Fruit fly (Drosophila melanogaster): Measurements from ENCODE around the gene dl.

The dl gene

DNA sequence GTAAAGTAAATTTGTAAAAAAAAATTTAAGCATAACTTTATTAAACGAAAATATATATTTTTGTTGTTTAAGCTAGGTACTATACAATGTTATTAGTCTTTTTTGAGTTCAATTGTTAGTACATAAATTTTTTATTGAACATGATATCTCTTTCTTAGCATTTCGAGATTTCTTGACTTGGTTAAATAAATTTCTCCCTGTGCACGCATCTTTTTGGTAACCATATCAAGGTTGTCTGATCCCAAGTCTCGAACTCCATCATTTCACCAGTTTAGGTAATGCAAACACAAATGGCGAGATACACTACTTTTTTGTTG lies 18.8 kb downstream of the dl start (continued):
- TF ChIP-seq CG8290 (GFP tag; optimal IDR thresholded peaks at IDR 0.05) (no peak), CG8290 (tag; optimal IDR thresholded peaks at IDR 0.05) (no peak), CG15696 (tag; optimal IDR thresholded peaks at IDR 0.05) (no peak), Adf1 (GFP tag; IDR thresholded peaks at IDR 0.05) (no peak), chm (GFP tag; IDR thresholded peaks at IDR 0.05) (no peak), so (GFP tag; IDR thresholded peaks at IDR 0.05) (no peak), crp (GFP tag; optimal IDR thresholded peaks at IDR 0.05) (no peak), ken (GFP tag; IDR thresholded peaks at IDR 0.05) (no peak), Ssrp (tag; optimal IDR thresholded peaks at IDR 0.05) (no peak), CG1832 (GFP tag; optimal IDR thresholded peaks at IDR 0.05) (no peak), br (optimal IDR thresholded peaks at IDR 0.05) (no peak), ab (GFP tag; optimal IDR thresholded peaks at IDR 0.05) (no peak), gsb (GFP tag; IDR thresholded peaks at IDR 0.05) (no peak), Pdp1 (GFP tag; optimal IDR thresholded peaks at IDR 0.05) (no peak), CG1233 (GFP tag; optimal IDR thresholded peaks at IDR 0.05) (no peak), Mrtf (GFP tag; IDR thresholded peaks at IDR 0.05) (no peak), CG3407 (GFP tag; optimal IDR thresholded peaks at IDR 0.05) (no peak), NC2β (GFP tag; optimal IDR thresholded peaks at IDR 0.05) (no peak), Elba2 (GFP tag; optimal IDR thresholded peaks at IDR 0.05) (no peak), al (GFP tag; IDR thresholded peaks at IDR 0.05) (no peak), CG17829 (tag; optimal IDR thresholded peaks at IDR 0.05) (no peak), Myb (GFP tag; optimal IDR thresholded peaks at IDR 0.05) (no peak), TFAM (GFP tag; optimal IDR thresholded peaks at IDR 0.05) (no peak), sisA (GFP tag; IDR thresholded peaks at IDR 0.05) (no peak; the same call in 1 of the 2 replicates), sug (tag; optimal IDR thresholded peaks at IDR 0.05) (no peak), gfzf (GFP tag; optimal IDR thresholded peaks at IDR 0.05) (no peak), CG10321 (GFP tag; IDR thresholded peaks at IDR 0.05) (no peak), CG4820 (GFP tag; optimal IDR thresholded peaks at IDR 0.05) (no peak), gcm (GFP tag; optimal IDR thresholded peaks at IDR 0.05) (no peak), slp2 (GFP tag; optimal IDR thresholded peaks at IDR 0.05) (no peak), scrt (GFP tag; optimal IDR thresholded peaks at IDR 0.05) (no peak), otp (GFP tag; IDR thresholded peaks at IDR 0.05) (no peak), crol (GFP tag; IDR thresholded peaks at IDR 0.05) (no peak), chif (GFP tag; optimal IDR thresholded peaks at IDR 0.05) (no peak), sens (GFP tag) (peak; percentile 79), CG7928 (GFP tag; optimal IDR thresholded peaks at IDR 0.05) (no peak), phol (tag; optimal IDR thresholded peaks at IDR 0.05) (no peak), cwo (GFP tag; optimal IDR thresholded peaks at IDR 0.05) (no peak), HHEX (GFP tag; optimal IDR thresholded peaks at IDR 0.05) (no peak), esg (GFP tag; conservative IDR thresholded peaks at IDR 0.05) (peak; percentile 55), crc (GFP tag; optimal IDR thresholded peaks at IDR 0.05) (no peak), run (tag; optimal IDR thresholded peaks at IDR 0.05) (peak; percentile 20), sima (GFP tag; optimal IDR thresholded peaks at IDR 0.05) (no peak), CG7839 (tag; optimal IDR thresholded peaks at IDR 0.05) (no peak), MESR4 (GFP tag; optimal IDR thresholded peaks at IDR 0.05) (no peak), CG11723 (GFP tag; optimal IDR thresholded peaks at IDR 0.05) (no peak), dmrt99B (tag; optimal IDR thresholded peaks at IDR 0.05) (peak; percentile 70), Ptx1 (GFP tag; IDR thresholded peaks at IDR 0.05) (peak; percentile 42; the same call in 1 of the 2 replicates), Tbp (GFP tag; optimal IDR thresholded peaks at IDR 0.05) (no peak), CG13287 (GFP tag; IDR thresholded peaks at IDR 0.05; ENCODE audit: partially characterized antibody) (no peak), dm (GFP tag; optimal IDR thresholded peaks at IDR 0.05) (no peak), CG9797 (GFP tag; optimal IDR thresholded peaks at IDR 0.05) (no peak), Eip74EF (GFP tag; optimal IDR thresholded peaks at IDR 0.05) (no peak)
